Worm (Caenorhabditis elegans) whole organism, late embryonic: ENCODE data around the gene tmem-131.

Source experiments
- C08G9.2 ChIP-seq: sonication (generic microtip); optimal IDR thresholded peaks from 2 replicates; lab custom pipeline; 2016; ENCODE audit warnings: mild to moderate bottlenecking, missing genetic modification characterization, moderate library complexity, missing compliant biosample characterization
- C38D4.7 ChIP-seq: fragments of 200-800 bp; sonication (Bioruptor generic); optimal IDR thresholded peaks from 2 replicates; lab custom pipeline; 2018; ENCODE audit warnings: mild to moderate bottlenecking, missing genetic modification characterization, moderate library complexity, missing compliant biosample characterization
- F13H6.1 ChIP-seq: sonication (generic microtip); optimal IDR thresholded peaks from 2 replicates; lab custom pipeline; 2016; ENCODE audit warnings: missing genetic modification characterization, missing compliant biosample characterization
- K09A11.1 ChIP-seq: sonication (generic microtip); optimal IDR thresholded peaks from 2 replicates; lab custom pipeline; 2017; ENCODE audit warnings: antibody characterized with exemption, mild to moderate bottlenecking, missing genetic modification characterization, missing compliant biosample characterization; ENCODE audit not compliant: insufficient read depth
- ama-1 ChIP-seq: fragments of 150-350 bp; optimal IDR thresholded peaks from 2 replicates; lab custom pipeline; 2014
- ceh-14 ChIP-seq: sonication (generic microtip); optimal IDR thresholded peaks from 2 replicates; lab custom pipeline; 2016; ENCODE audit warnings: missing genotype, missing genetic modification characterization, missing compliant biosample characterization
- ceh-18 ChIP-seq: sonication (generic microtip); optimal IDR thresholded peaks from 2 replicates; lab custom pipeline; 2016; ENCODE audit warnings: missing genetic modification characterization, missing compliant biosample characterization
- ceh-2 ChIP-seq: sonication (generic microtip); optimal IDR thresholded peaks from 2 replicates; lab custom pipeline; 2016; ENCODE audit warnings: missing genotype, missing genetic modification characterization, missing compliant biosample characterization
- ceh-22 ChIP-seq: sonication (generic microtip); optimal IDR thresholded peaks from 2 replicates; lab custom pipeline; 2017; ENCODE audit warnings: missing biosample characterization, missing genetic modification characterization
- ceh-30 ChIP-seq: fragments of 150-350 bp; optimal IDR thresholded peaks from 2 replicates; lab custom pipeline; 2014; ENCODE audit warnings: missing biosample characterization, missing genetic modification characterization
- ceh-31 ChIP-seq: sonication (generic microtip); optimal IDR thresholded peaks from 2 replicates; lab custom pipeline; 2016; ENCODE audit warnings: missing genetic modification characterization, missing compliant biosample characterization
- ceh-48 ChIP-seq: sonication (generic microtip); optimal IDR thresholded peaks from 2 replicates; lab custom pipeline; 2016; ENCODE audit warnings: missing genetic modification characterization, inconsistent platforms, missing compliant biosample characterization
- ceh-6 ChIP-seq: fragments of 200-800 bp; sonication (Bioruptor generic); optimal IDR thresholded peaks from 2 replicates; lab custom pipeline; 2018; ENCODE audit warnings: mild to moderate bottlenecking, missing genetic modification characterization, missing compliant biosample characterization
- che-1 ChIP-seq: sonication (generic microtip); optimal IDR thresholded peaks from 2 replicates; lab custom pipeline; 2016; ENCODE audit warnings: mild to moderate bottlenecking, missing genetic modification characterization, missing compliant biosample characterization
- dve-1 ChIP-seq: sonication (generic microtip); optimal IDR thresholded peaks from 2 replicates; lab custom pipeline; 2017; ENCODE audit warnings: antibody characterized with exemption, mild to moderate bottlenecking, missing genetic modification characterization, missing compliant biosample characterization
- elt-2 ChIP-seq: sonication (generic microtip); optimal IDR thresholded peaks from 2 replicates; lab custom pipeline; 2016; ENCODE audit warnings: missing genetic modification reagents, missing genetic modification characterization, missing compliant biosample characterization
- elt-4 ChIP-seq: sonication (generic microtip); optimal IDR thresholded peaks from 2 replicates; lab custom pipeline; 2016; ENCODE audit warnings: missing genetic modification characterization, missing compliant biosample characterization
- fkh-10 ChIP-seq: fragments of 150-350 bp; optimal IDR thresholded peaks from 2 replicates; lab custom pipeline; 2014; ENCODE audit warnings: missing biosample characterization, missing genetic modification reagents, missing genetic modification characterization
- fkh-6 ChIP-seq: sonication (generic microtip); optimal IDR thresholded peaks from 2 replicates; lab custom pipeline; 2016; ENCODE audit warnings: missing genetic modification characterization, missing compliant biosample characterization
- hlh-13 ChIP-seq: fragments of 200-800 bp; sonication (Bioruptor generic); optimal IDR thresholded peaks from 2 replicates; lab custom pipeline; 2018; ENCODE audit warnings: mild to moderate bottlenecking, missing genetic modification characterization, missing compliant biosample characterization
- hlh-30 ChIP-seq: sonication (generic microtip); optimal IDR thresholded peaks from 2 replicates; lab custom pipeline; 2017; ENCODE audit warnings: antibody characterized with exemption, missing genetic modification characterization, missing compliant biosample characterization; ENCODE audit not compliant: insufficient read depth
- hlh-6 ChIP-seq: sonication (generic microtip); optimal IDR thresholded peaks from 2 replicates; lab custom pipeline; 2016; ENCODE audit warnings: missing genotype, missing genetic modification characterization, missing compliant biosample characterization
- hlh-8 ChIP-seq: sonication (generic microtip); optimal IDR thresholded peaks from 2 replicates; lab custom pipeline; 2016; ENCODE audit warnings: missing genotype, missing genetic modification characterization, missing compliant biosample characterization
- madf-2 ChIP-seq: sonication (generic microtip); optimal IDR thresholded peaks from 2 replicates; lab custom pipeline; 2017; ENCODE audit warnings: missing genetic modification characterization, missing compliant biosample characterization
- mec-3 ChIP-seq: sonication (generic microtip); optimal IDR thresholded peaks from 2 replicates; lab custom pipeline; 2016; ENCODE audit warnings: borderline replicate concordance, missing genetic modification characterization, missing compliant biosample characterization
- nfya-1 ChIP-seq: sonication (generic microtip); optimal IDR thresholded peaks from 2 replicates; lab custom pipeline; 2017; ENCODE audit warnings: missing genetic modification characterization, mild to moderate bottlenecking, missing compliant biosample characterization, antibody characterized with exemption, moderate library complexity
- nhr-11 ChIP-seq: fragments of 150-350 bp; optimal IDR thresholded peaks from 2 replicates; lab custom pipeline; 2014; ENCODE audit warnings: missing biosample characterization, missing genetic modification characterization
- npax-4 ChIP-seq: sonication (generic microtip); optimal IDR thresholded peaks from 2 replicates; lab custom pipeline; 2016; ENCODE audit warnings: missing genetic modification characterization, missing compliant biosample characterization
- odd-2 ChIP-seq: sonication (generic microtip); optimal IDR thresholded peaks from 2 replicates; lab custom pipeline; 2017; ENCODE audit warnings: antibody characterized with exemption, mild to moderate bottlenecking, missing genetic modification characterization, missing compliant biosample characterization
- pat-9 ChIP-seq: fragments of 200-800 bp; sonication (Bioruptor generic); optimal IDR thresholded peaks from 2 replicates; lab custom pipeline; 2018; ENCODE audit warnings: mild to moderate bottlenecking, missing genetic modification characterization, moderate library complexity, missing compliant biosample characterization
- pax-1 ChIP-seq: fragments of 150-350 bp; optimal IDR thresholded peaks from 2 replicates; lab custom pipeline; 2014; ENCODE audit warnings: missing biosample characterization, missing genetic modification characterization
- pros-1 ChIP-seq: fragments of 150-350 bp; optimal IDR thresholded peaks from 2 replicates; lab custom pipeline; 2014; ENCODE audit warnings: missing biosample characterization, missing genetic modification reagents, missing genetic modification characterization
- ref-2 ChIP-seq: sonication (generic microtip); optimal IDR thresholded peaks from 2 replicates; lab custom pipeline; 2016; ENCODE audit warnings: missing genetic modification characterization, missing compliant biosample characterization
- sdc-2 ChIP-seq: sonication (generic microtip); optimal IDR thresholded peaks from 2 replicates; lab custom pipeline; 2016; ENCODE audit warnings: missing genotype, missing genetic modification characterization, missing compliant biosample characterization
- sox-2 ChIP-seq: fragments of 200-800 bp; sonication (Bioruptor generic); IDR thresholded peaks from 2 replicates; pipeline ENCODE4 v1.3.6; 2022; ENCODE audit warnings: missing genetic modification reagents, missing genetic modification characterization, missing compliant biosample characterization
- syd-9 ChIP-seq: sonication (generic microtip); optimal IDR thresholded peaks from 2 replicates; lab custom pipeline; 2016; ENCODE audit warnings: mild to moderate bottlenecking, missing genetic modification characterization, moderate library complexity, missing compliant biosample characterization
- tbx-2 ChIP-seq: sonication (generic microtip); optimal IDR thresholded peaks from 2 replicates; lab custom pipeline; 2016; ENCODE audit warnings: missing genetic modification characterization, missing compliant biosample characterization
- ttx-3 ChIP-seq: sonication (generic microtip); optimal IDR thresholded peaks from 2 replicates; lab custom pipeline; 2016; ENCODE audit warnings: missing genetic modification reagents, missing genetic modification characterization, missing compliant biosample characterization
- unc-3 ChIP-seq, 2 experiments: fragments of 200-800 bp in 1 of 2; sonication (Bioruptor generic) in 1 of 2; sonication (generic microtip) in 1 of 2; conservative IDR thresholded peaks in 1 of 2; optimal IDR thresholded peaks in 1 of 2; 2 replicates each; pipeline versions ENCODE4 v1.3.6 to Lab custom; 2016 to 2022; ENCODE audit warnings: missing compliant biosample characterization in 2 of 2, missing genetic modification characterization in 2 of 2, missing genetic modification reagents in 1 of 2
- unc-42 ChIP-seq: sonication (generic microtip); optimal IDR thresholded peaks from 2 replicates; lab custom pipeline; 2016; ENCODE audit warnings: missing genotype, missing genetic modification characterization, missing compliant biosample characterization
- ztf-16 ChIP-seq: sonication (generic microtip); optimal IDR thresholded peaks from 2 replicates; lab custom pipeline; 2017; ENCODE audit warnings: missing genetic modification characterization, missing compliant biosample characterization

tmem-131 gene

ce11 chrIII:5023642-5024041, 25.7 kb upstream of the tmem-131 start:
- no peak for TF ChIP-seq che-1 (tag; lab: Kevin White, UChicago)
- TF ChIP-seq, all 69 proteins: peak for 0

ce11 chrIII:5022964-5023363, 25.0 kb upstream of the tmem-131 start, which contains the start of gene R144.13:
TSS of gene R144.13 (plus strand) at chrIII:5023264.
- TF ChIP-seq ceh-31 (tag; lab: Kevin White, UChicago) (no peak), madf-2 (no peak), syd-9 (tag; lab: Kevin White, UChicago) (no peak), C08G9.2 (tag; lab: Kevin White, UChicago) (no peak)

- TF ChIP-seq unc-3 (GFP tag; conservative IDR thresholded peaks at IDR 0.05; lab: Robert Waterston, UW) (no peak), unc-3 (tag; optimal IDR thresholded peaks at IDR 0.05; lab: Kevin White, UChicago) (no peak), elt-2 (tag; lab: Kevin White, UChicago) (no peak), ceh-2 (no peak), nfya-1 (tag; lab: Kevin White, UChicago) (no peak), pax-1 (no peak), mec-3 (tag; lab: Kevin White, UChicago) (no peak), syd-9 (tag; lab: Kevin White, UChicago) (no peak), sdc-2 (tag; lab: Kevin White, UChicago) (no peak), nhr-11 (tag; lab: Kevin White, UChicago) (no peak)
These were observed 23.7 kb upstream of the tmem-131 start, which contains the start of gene R144.3 for ce11 chrIII:5021689-5022088. TSS of gene R144.3 (plus strand) at chrIII:5021989.

ce11 chrIII:5020924-5021323, 23.0 kb upstream of the tmem-131 start, which contains the start of gene mdt-11:
TSS of gene mdt-11 (plus strand) at chrIII:5021224.
- TF ChIP-seq hlh-6 (no peak), mec-3 (tag; lab: Kevin White, UChicago) (no peak), F13H6.1 (tag; lab: Kevin White, UChicago) (no peak), ceh-14 (tag; lab: Kevin White, UChicago) (no peak), ref-2 (tag; lab: Kevin White, UChicago) (no peak), dve-1 (tag; lab: Kevin White, UChicago) (no peak), K09A11.1 (tag; lab: Kevin White, UChicago) (no peak), fkh-10 (GFP tag; lab: Kevin White, UChicago) (no peak)

ce11 chrIII:5018116-5018689, 20.2 kb upstream of the tmem-131 start, which contains the start of gene wip-1:
TSS of gene wip-1 (plus strand) at chrIII:5018639.
- TF ChIP-seq ceh-48 (tag; lab: Kevin White, UChicago) (peak; percentile 69), fkh-6 (tag; lab: Kevin White, UChicago) (peak; percentile 60), hlh-30 (peak; percentile 87), ref-2 (tag; lab: Kevin White, UChicago) (peak; percentile 88), nhr-11 (tag; lab: Kevin White, UChicago) (no peak), ttx-3 (tag; lab: Kevin White, UChicago) (peak; percentile 58), pat-9 (tag; lab: Kevin White, UChicago) (peak; percentile 85), nfya-1 (tag; lab: Kevin White, UChicago) (peak; percentile 94), ceh-30 (peak; percentile 77), mec-3 (tag; lab: Kevin White, UChicago) (no peak), dve-1 (tag; lab: Kevin White, UChicago) (peak; percentile 96), pax-1 (no peak), C38D4.7 (GFP tag; lab: Kevin White, UChicago) (peak; percentile 30), pros-1 (tag; lab: Kevin White, UChicago) (no peak), ceh-22 (tag; lab: Kevin White, UChicago) (no peak), ztf-16 (tag; lab: Kevin White, UChicago) (peak; percentile 84), tbx-2 (tag; lab: Kevin White, UChicago) (peak; percentile 96), elt-4 (tag; lab: Kevin White, UChicago) (no peak), ceh-18 (tag; lab: Kevin White, UChicago) (peak; percentile 96), ama-1 (lab: Kevin White, UChicago) (no peak), unc-42 (peak; percentile 66), ceh-6 (GFP tag; lab: Kevin White, UChicago) (peak; percentile 73), ceh-31 (tag; lab: Kevin White, UChicago) (peak; percentile 91), hlh-8 (tag; lab: Kevin White, UChicago) (peak; percentile 49), syd-9 (tag; lab: Kevin White, UChicago) (peak; percentile 78), hlh-13 (GFP tag; lab: Kevin White, UChicago) (no peak), unc-3 (GFP tag; conservative IDR thresholded peaks at IDR 0.05; lab: Robert Waterston, UW) (0 out of 2 replicates have a peak, but pooled peaks have one; percentile 51), unc-3 (tag; optimal IDR thresholded peaks at IDR 0.05; lab: Kevin White, UChicago) (peak; percentile 71), elt-2 (tag; lab: Kevin White, UChicago) (peak; percentile 87), npax-4 (no peak), sox-2 (GFP tag; lab: Robert Waterston, UW) (no peak), odd-2 (tag; lab: Kevin White, UChicago) (no peak)
